Worm (Caenorhabditis elegans) whole organism, L1 larva: ENCODE measurements around the gene C10C6.7.

Experiments used
- C16A3.4 ChIP-seq: fragments of 150-350 bp; optimal IDR thresholded peaks from 2 replicates; lab custom pipeline; 2014; ENCODE audit warnings: missing biosample characterization, missing genetic modification characterization
- C34B4.2 ChIP-seq: sonication (generic microtip); optimal IDR thresholded peaks from 2 replicates; lab custom pipeline; 2017; ENCODE audit warnings: mild to moderate bottlenecking, missing genetic modification characterization, missing compliant biosample characterization
- F16B12.6 ChIP-seq: fragments of 150-350 bp; optimal IDR thresholded peaks from 2 replicates; lab custom pipeline; 2014; ENCODE audit warnings: missing biosample characterization, missing genetic modification characterization
- Y116A8C.19 ChIP-seq: sonication (generic microtip); optimal IDR thresholded peaks from 2 replicates; lab custom pipeline; 2016; ENCODE audit warnings: missing compliant biosample characterization, missing genetic modification characterization, borderline replicate concordance
- aly-2 ChIP-seq: fragments of 150-350 bp; optimal IDR thresholded peaks from 2 replicates; lab custom pipeline; 2014; ENCODE audit warnings: missing biosample characterization, missing genetic modification characterization
- ama-1 ChIP-seq: fragments of 150-350 bp; optimal IDR thresholded peaks from 2 replicates; lab custom pipeline; 2014
- blmp-1 ChIP-seq: fragments of 150-350 bp; optimal IDR thresholded peaks from 2 replicates; lab custom pipeline; 2014; ENCODE audit warnings: missing biosample characterization, missing genetic modification characterization
- ceh-88 ChIP-seq: fragments of 200-800 bp; sonication (Bioruptor generic); IDR thresholded peaks from 2 replicates; pipeline ENCODE4 v1.3.6; 2022; ENCODE audit warnings: missing genetic modification characterization, missing compliant biosample characterization
- ceh-90 ChIP-seq: sonication (generic microtip); optimal IDR thresholded peaks from 2 replicates; lab custom pipeline; 2016; ENCODE audit warnings: missing genetic modification characterization, missing compliant biosample characterization
- ces-1 ChIP-seq: fragments of 150-350 bp; optimal IDR thresholded peaks from 2 replicates; lab custom pipeline; 2014; ENCODE audit warnings: missing biosample characterization, missing genetic modification reagents, missing genetic modification characterization
- dpl-1 ChIP-seq, 3 experiments: fragments of 150-350 bp in 2 of 3; sonication (generic microtip) in 1 of 3; optimal IDR thresholded peaks; 2 replicates each; lab custom pipeline; 2014 to 2017; ENCODE audit warnings: missing biosample characterization in 3 of 3, missing genetic modification characterization in 3 of 3, missing genetic modification reagents in 3 of 3
- efl-1 ChIP-seq, 4 experiments: fragments of 150-350 bp; optimal IDR thresholded peaks in 3 of 4; peaks in 1 of 4; 1 replicate in 1 of 4; 2 replicates in 3 of 4; lab custom pipeline; 2014; ENCODE audit warnings: missing biosample characterization in 2 of 4, missing genetic modification characterization in 2 of 4, missing genetic modification reagents in 2 of 4
- egl-13 ChIP-seq: sonication (generic microtip); optimal IDR thresholded peaks from 2 replicates; lab custom pipeline; 2016; ENCODE audit warnings: missing genotype, missing genetic modification reagents, missing genetic modification characterization, missing compliant biosample characterization
- egl-27 ChIP-seq, 2 experiments: fragments of 150-350 bp in 1 of 2; sonication (generic microtip); optimal IDR thresholded peaks; 3 replicates each; lab custom pipeline; 2017 to 2018; ENCODE audit warnings: missing biosample characterization in 2 of 2, missing genetic modification characterization in 2 of 2, missing genetic modification reagents in 2 of 2
- elt-3 ChIP-seq, 6 experiments: fragments of 150-350 bp in 1 of 6; sonication (generic microtip); optimal IDR thresholded peaks; 2 replicates each; lab custom pipeline; 2017 to 2018; ENCODE audit warnings: missing biosample characterization in 6 of 6, missing genetic modification characterization in 6 of 6, inconsistent platforms in 1 of 6
- fkh-10 ChIP-seq: sonication (generic microtip); optimal IDR thresholded peaks from 2 replicates; lab custom pipeline; 2017; ENCODE audit warnings: missing biosample characterization, missing genetic modification reagents, missing genetic modification characterization
- fkh-4 ChIP-seq: sonication (generic microtip); optimal IDR thresholded peaks from 2 replicates; lab custom pipeline; 2016; ENCODE audit warnings: missing compliant biosample characterization, missing genetic modification characterization, borderline replicate concordance
- fos-1 ChIP-seq: fragments of 150-350 bp; optimal IDR thresholded peaks from 2 replicates; lab custom pipeline; 2014; ENCODE audit warnings: missing biosample characterization, missing genetic modification characterization
- irx-1 ChIP-seq: sonication (generic microtip); optimal IDR thresholded peaks from 2 replicates; lab custom pipeline; 2016; ENCODE audit warnings: missing genetic modification characterization, missing compliant biosample characterization
- lin-13 ChIP-seq: fragments of 150-350 bp; optimal IDR thresholded peaks from 2 replicates; lab custom pipeline; 2014; ENCODE audit warnings: missing biosample characterization, missing genetic modification reagents, missing genetic modification characterization
- lin-14 ChIP-seq: fragments of 200-800 bp; sonication (Bioruptor generic); optimal IDR thresholded peaks from 2 replicates; lab custom pipeline; 2018; ENCODE audit warnings: mild to moderate bottlenecking, missing genetic modification characterization, moderate library complexity, missing compliant biosample characterization
- lin-15B ChIP-seq: fragments of 150-350 bp; sonication (generic microtip); optimal IDR thresholded peaks from 3 replicates; lab custom pipeline; 2014; ENCODE audit warnings: missing biosample characterization, missing genetic modification characterization
- lin-35 ChIP-seq, 2 experiments: fragments of 150-350 bp; optimal IDR thresholded peaks; 2 replicates each; lab custom pipeline; 2014; ENCODE audit warnings: missing biosample characterization in 2 of 2, missing genetic modification characterization in 2 of 2, missing genetic modification reagents in 2 of 2
- lin-39 ChIP-seq: fragments of 150-350 bp; optimal IDR thresholded peaks from 2 replicates; lab custom pipeline; 2014; ENCODE audit warnings: missing biosample characterization, missing genetic modification reagents, missing genetic modification characterization
- lsy-2 ChIP-seq, 2 experiments: fragments of 150-350 bp; optimal IDR thresholded peaks; 2 replicates each; lab custom pipeline; 2014; ENCODE audit warnings: missing biosample characterization in 2 of 2, missing genetic modification characterization in 2 of 2
- mab-9 ChIP-seq: fragments of 200-800 bp; sonication (Bioruptor generic); IDR thresholded peaks from 2 replicates; pipeline ENCODE4 v1.3.6; 2022; ENCODE audit warnings: missing genetic modification reagents, missing genetic modification characterization, missing compliant biosample characterization
- mdl-1 ChIP-seq, 2 experiments: fragments of 150-350 bp; optimal IDR thresholded peaks; 2 replicates each; lab custom pipeline; 2014 to 2017; ENCODE audit warnings: missing biosample characterization in 2 of 2, missing genetic modification characterization in 2 of 2, inconsistent platforms in 1 of 2
- mep-1 ChIP-seq: fragments of 150-350 bp; optimal IDR thresholded peaks from 2 replicates; lab custom pipeline; 2014; ENCODE audit warnings: missing biosample characterization, missing genetic modification characterization
- nhr-19 ChIP-seq: fragments of 200-800 bp; sonication (Bioruptor generic); conservative IDR thresholded peaks from 2 replicates; pipeline ENCODE4 v1.3.6; 2022; ENCODE audit warnings: missing genetic modification characterization, missing compliant biosample characterization
- nhr-20 ChIP-seq: sonication (generic microtip); optimal IDR thresholded peaks from 2 replicates; lab custom pipeline; 2016; ENCODE audit warnings: mild to moderate bottlenecking, missing genetic modification characterization, missing compliant biosample characterization
- nhr-237 ChIP-seq: fragments of 150-350 bp; optimal IDR thresholded peaks from 2 replicates; lab custom pipeline; 2014; ENCODE audit warnings: missing biosample characterization, missing genetic modification characterization
- nhr-47 ChIP-seq: sonication (generic microtip); optimal IDR thresholded peaks from 2 replicates; lab custom pipeline; 2016; ENCODE audit warnings: mild to moderate bottlenecking, missing genetic modification characterization, moderate library complexity, missing compliant biosample characterization
- nhr-71 ChIP-seq: sonication (generic microtip); optimal IDR thresholded peaks from 2 replicates; lab custom pipeline; 2016; ENCODE audit warnings: mild to moderate bottlenecking, missing genetic modification characterization, moderate library complexity, missing compliant biosample characterization
- nhr-85 ChIP-seq: sonication (generic microtip); peaks from one replicate; lab custom pipeline; 2016; ENCODE audit warnings: missing genetic modification characterization, inconsistent platforms, missing compliant biosample characterization
- pqm-1 ChIP-seq: sonication (generic microtip); optimal IDR thresholded peaks from 3 replicates; lab custom pipeline; 2017; ENCODE audit warnings: missing biosample characterization, missing genetic modification characterization
- rnt-1 ChIP-seq: sonication (generic microtip); optimal IDR thresholded peaks from 2 replicates; lab custom pipeline; 2016; ENCODE audit warnings: mild to moderate bottlenecking, missing genetic modification characterization, moderate library complexity, missing compliant biosample characterization
- skn-1 ChIP-seq: fragments of 150-350 bp; optimal IDR thresholded peaks from 2 replicates; lab custom pipeline; 2014; ENCODE audit warnings: missing biosample characterization, missing genetic modification characterization
- snpc-4 ChIP-seq: fragments of 150-350 bp; optimal IDR thresholded peaks from 2 replicates; lab custom pipeline; 2014; ENCODE audit warnings: missing biosample characterization, missing genetic modification characterization
- sptf-1 ChIP-seq: fragments of 150-350 bp; optimal IDR thresholded peaks from 2 replicates; lab custom pipeline; 2014; ENCODE audit warnings: missing biosample characterization, missing genetic modification characterization
- swsn-7 ChIP-seq: sonication (generic microtip); optimal IDR thresholded peaks from 2 replicates; lab custom pipeline; 2016; ENCODE audit warnings: missing genetic modification characterization, missing compliant biosample characterization
- tbx-2 ChIP-seq: sonication (generic microtip); optimal IDR thresholded peaks from 2 replicates; lab custom pipeline; 2016; ENCODE audit warnings: missing genetic modification characterization, missing compliant biosample characterization
- tlp-1 ChIP-seq: fragments of 150-350 bp; optimal IDR thresholded peaks from 2 replicates; lab custom pipeline; 2014; ENCODE audit warnings: missing biosample characterization, missing genetic modification characterization
- unc-30 ChIP-seq: sonication (generic microtip); optimal IDR thresholded peaks from 2 replicates; lab custom pipeline; 2017; ENCODE audit warnings: missing biosample characterization, missing genetic modification characterization
- unc-86 ChIP-seq: sonication (generic microtip); optimal IDR thresholded peaks from 2 replicates; lab custom pipeline; 2016; ENCODE audit warnings: missing genetic modification characterization, missing compliant biosample characterization
- vab-15 ChIP-seq: sonication (generic microtip); optimal IDR thresholded peaks from 2 replicates; lab custom pipeline; 2017; ENCODE audit warnings: missing genotype, mild to moderate bottlenecking, missing genetic modification characterization, missing compliant biosample characterization
- xbp-1 ChIP-seq: sonication (generic microtip); optimal IDR thresholded peaks from 2 replicates; lab custom pipeline; 2016; ENCODE audit warnings: missing genetic modification characterization, missing compliant biosample characterization
- zip-4 ChIP-seq: fragments of 200-800 bp; sonication (Bioruptor generic); optimal IDR thresholded peaks from 2 replicates; lab custom pipeline; 2018; ENCODE audit warnings: mild to moderate bottlenecking, missing genetic modification characterization, moderate library complexity, missing compliant biosample characterization
- ztf-4 ChIP-seq: fragments of 150-350 bp; optimal IDR thresholded peaks from 2 replicates; lab custom pipeline; 2014; ENCODE audit warnings: missing biosample characterization, missing genetic modification characterization

C10C6.7 gene

ce11 chrIV:11479095-11479494 lies 11.8 kb upstream of the C10C6.7 start, which contains the start of gene catp-8:
catp-8 (minus strand) TSS chrIV:11479251.
- TF ChIP-seq zip-4 (GFP tag; lab: Kevin White, UChicago) (no peak), nhr-85 (peak; percentile 66), rnt-1 (tag; lab: Kevin White, UChicago) (no peak), ceh-90 (no peak), ceh-88 (GFP tag; lab: Robert Waterston, UW) (no peak), lsy-2 (tag; optimal IDR thresholded peaks at IDR 0.05; lab: Kevin White, UChicago) (peak in 1 of 2 experiments; percentile 15), lin-35 (GFP tag; optimal IDR thresholded peaks at IDR 0.05; lab: Kevin White, UChicago) (no peak), tbx-2 (tag; lab: Kevin White, UChicago) (no peak), ztf-4 (tag; lab: Kevin White, UChicago) (peak; percentile 6), mep-1 (peak; percentile 42), lin-14 (no peak), C16A3.4 (tag; lab: Kevin White, UChicago) (no peak), dpl-1 (GFP tag; optimal IDR thresholded peaks at IDR 0.05; lab: Kevin White, UChicago) (peak in 1 of 3 experiments; percentile 8), nhr-71 (tag; lab: Kevin White, UChicago) (peak; percentile 42), ama-1 (lab: Kevin White, UChicago) (peak; percentile 58), C34B4.2 (tag; lab: Kevin White, UChicago) (no peak), swsn-7 (tag; lab: Kevin White, UChicago) (peak; percentile 10), aly-2 (tag; lab: Kevin White, UChicago) (peak; percentile 38), nhr-47 (tag; lab: Kevin White, UChicago) (peak; percentile 15), efl-1 (optimal IDR thresholded peaks at IDR 0.05; lab: Kevin White, UChicago) (no peak), efl-1 (GFP tag; optimal IDR thresholded peaks at IDR 0.05 in 1 of 2; lab: Kevin White, UChicago) (peak; percentile 8 to 73)
- TF ChIP-seq, all 84 proteins: peak for 11

ce11 chrIV:11475080-11475479 lies 7.8 kb upstream of the C10C6.7 start:
- TF ChIP-seq nhr-19 (GFP tag; lab: Robert Waterston, UW) (no peak), lin-13 (GFP tag; lab: Kevin White, UChicago) (no peak), zip-4 (GFP tag; lab: Kevin White, UChicago) (no peak), unc-30 (tag; lab: Kevin White, UChicago) (no peak), egl-13 (tag; lab: Kevin White, UChicago) (no peak), skn-1 (tag; lab: Kevin White, UChicago) (no peak), irx-1 (tag; lab: Kevin White, UChicago) (no peak), vab-15 (no peak), ama-1 (lab: Kevin White, UChicago) (no peak), fos-1 (tag; lab: Kevin White, UChicago) (no peak), fkh-4 (tag; lab: Kevin White, UChicago) (no peak), egl-27 (tag; optimal IDR thresholded peaks at IDR 0.05; lab: Kevin White, UChicago) (no peak), lin-35 (GFP tag; optimal IDR thresholded peaks at IDR 0.05; lab: Kevin White, UChicago) (no peak)

- TF ChIP-seq egl-27 (tag; optimal IDR thresholded peaks at IDR 0.05; lab: Kevin White, UChicago) (no peak), fos-1 (tag; lab: Kevin White, UChicago) (no peak), irx-1 (tag; lab: Kevin White, UChicago) (peak; percentile 56), snpc-4 (tag; lab: Kevin White, UChicago) (peak; percentile 16), C34B4.2 (tag; lab: Kevin White, UChicago) (no peak), mdl-1 (tag; optimal IDR thresholded peaks at IDR 0.05; lab: Kevin White, UChicago) (peak in 1 of 2 experiments; percentile 52), pqm-1 (tag; lab: Kevin White, UChicago) (no peak), ces-1 (GFP tag; lab: Kevin White, UChicago) (no peak), sptf-1 (no peak), lin-39 (tag; lab: Kevin White, UChicago) (no peak), fkh-10 (GFP tag; lab: Kevin White, UChicago) (no peak), C16A3.4 (tag; lab: Kevin White, UChicago) (peak; percentile 83), blmp-1 (peak; percentile 21), lin-35 (GFP tag; optimal IDR thresholded peaks at IDR 0.05; lab: Kevin White, UChicago) (peak; percentile 41 to 78), lsy-2 (tag; optimal IDR thresholded peaks at IDR 0.05; lab: Kevin White, UChicago) (peak; percentile 57 to 70), nhr-237 (tag; lab: Kevin White, UChicago) (no peak), nhr-20 (peak; percentile 66), Y116A8C.19 (no peak), ztf-4 (tag; lab: Kevin White, UChicago) (no peak), xbp-1 (tag; lab: Kevin White, UChicago) (peak; percentile 51), F16B12.6 (tag; lab: Kevin White, UChicago) (no peak), lin-15B (tag; lab: Kevin White, UChicago) (no peak), elt-3 (tag; optimal IDR thresholded peaks at IDR 0.05; lab: Kevin White, UChicago) (peak in 1 of 6 experiments; percentile 40), aly-2 (tag; lab: Kevin White, UChicago) (peak; percentile 87), unc-86 (tag; lab: Kevin White, UChicago) (peak; percentile 43), mab-9 (GFP tag; lab: Robert Waterston, UW) (no peak), tlp-1 (tag; lab: Kevin White, UChicago) (no peak)
Measured at ce11 chrIV:11474067-11474466, 6.8 kb upstream of the C10C6.7 start.
